Worm (Caenorhabditis elegans) whole organism, L1 larva: Measurements from ENCODE around the gene F13A2.5.

Source experiments
- C04F5.9 ChIP-seq: sonication (generic microtip); optimal IDR thresholded peaks from 2 replicates; lab custom pipeline; 2016; ENCODE audit warnings: missing genetic modification characterization, missing compliant biosample characterization
- C16A3.4 ChIP-seq: fragments of 150-350 bp; optimal IDR thresholded peaks from 2 replicates; lab custom pipeline; 2014; ENCODE audit warnings: missing biosample characterization, missing genetic modification characterization
- C34B4.2 ChIP-seq: sonication (generic microtip); optimal IDR thresholded peaks from 2 replicates; lab custom pipeline; 2017; ENCODE audit warnings: mild to moderate bottlenecking, missing genetic modification characterization, missing compliant biosample characterization
- F16B12.6 ChIP-seq: fragments of 150-350 bp; optimal IDR thresholded peaks from 2 replicates; lab custom pipeline; 2014; ENCODE audit warnings: missing biosample characterization, missing genetic modification characterization
- aha-1 ChIP-seq: fragments of 150-350 bp; optimal IDR thresholded peaks from 2 replicates; lab custom pipeline; 2014; ENCODE audit warnings: missing biosample characterization, missing genetic modification characterization
- alr-1 ChIP-seq: fragments of 200-800 bp; sonication (Bioruptor generic); optimal IDR thresholded peaks from 2 replicates; lab custom pipeline; 2018; ENCODE audit warnings: borderline replicate concordance, mild to moderate bottlenecking, missing genetic modification characterization, missing compliant biosample characterization
- aly-2 ChIP-seq: fragments of 150-350 bp; optimal IDR thresholded peaks from 2 replicates; lab custom pipeline; 2014; ENCODE audit warnings: missing biosample characterization, missing genetic modification characterization
- blmp-1 ChIP-seq: fragments of 150-350 bp; optimal IDR thresholded peaks from 2 replicates; lab custom pipeline; 2014; ENCODE audit warnings: missing biosample characterization, missing genetic modification characterization
- ceh-8 ChIP-seq: fragments of 200-800 bp; sonication (Bioruptor generic); optimal IDR thresholded peaks from 2 replicates; lab custom pipeline; 2018; ENCODE audit warnings: mild to moderate bottlenecking, missing genetic modification characterization, moderate library complexity, missing compliant biosample characterization
- ceh-90 ChIP-seq: sonication (generic microtip); optimal IDR thresholded peaks from 2 replicates; lab custom pipeline; 2016; ENCODE audit warnings: missing genetic modification characterization, missing compliant biosample characterization
- dsc-1 ChIP-seq: sonication (generic microtip); optimal IDR thresholded peaks from 2 replicates; lab custom pipeline; 2016; ENCODE audit warnings: mild to moderate bottlenecking, missing genetic modification characterization, missing compliant biosample characterization
- efl-1 ChIP-seq, 4 experiments: fragments of 150-350 bp; optimal IDR thresholded peaks in 3 of 4; peaks in 1 of 4; 1 replicate in 1 of 4; 2 replicates in 3 of 4; lab custom pipeline; 2014; ENCODE audit warnings: missing biosample characterization in 2 of 4, missing genetic modification characterization in 2 of 4, missing genetic modification reagents in 2 of 4
- efl-3 ChIP-seq: fragments of 200-800 bp; sonication (Bioruptor generic); optimal IDR thresholded peaks from 2 replicates; lab custom pipeline; 2018; ENCODE audit warnings: mild to moderate bottlenecking, missing genetic modification characterization, missing compliant biosample characterization
- grh-1 ChIP-seq: fragments of 200-800 bp; sonication (Bioruptor generic); IDR thresholded peaks from 2 replicates; pipeline ENCODE4 v1.3.6; 2022; ENCODE audit warnings: missing genetic modification reagents, missing genetic modification characterization, missing compliant biosample characterization
- hlh-17 ChIP-seq: fragments of 200-800 bp; sonication (Bioruptor generic); optimal IDR thresholded peaks from 2 replicates; lab custom pipeline; 2018; ENCODE audit warnings: missing genetic modification characterization, mild to moderate bottlenecking, missing compliant biosample characterization, moderate library complexity, borderline replicate concordance
- irx-1 ChIP-seq: sonication (generic microtip); optimal IDR thresholded peaks from 2 replicates; lab custom pipeline; 2016; ENCODE audit warnings: missing genetic modification characterization, missing compliant biosample characterization
- isw-1 ChIP-seq: fragments of 200-800 bp; sonication (Bioruptor generic); IDR thresholded peaks from 2 replicates; pipeline ENCODE4 v1.3.6; 2022; ENCODE audit warnings: missing genetic modification characterization, missing compliant biosample characterization
- jun-1 ChIP-seq: fragments of 150-350 bp; optimal IDR thresholded peaks from 2 replicates; lab custom pipeline; 2014; ENCODE audit warnings: missing biosample characterization, missing genetic modification reagents, missing genetic modification characterization
- lin-14 ChIP-seq: fragments of 200-800 bp; sonication (Bioruptor generic); optimal IDR thresholded peaks from 2 replicates; lab custom pipeline; 2018; ENCODE audit warnings: mild to moderate bottlenecking, missing genetic modification characterization, moderate library complexity, missing compliant biosample characterization
- lin-15B ChIP-seq: fragments of 150-350 bp; sonication (generic microtip); optimal IDR thresholded peaks from 3 replicates; lab custom pipeline; 2014; ENCODE audit warnings: missing biosample characterization, missing genetic modification characterization
- lin-35 ChIP-seq, 2 experiments: fragments of 150-350 bp; optimal IDR thresholded peaks; 2 replicates each; lab custom pipeline; 2014; ENCODE audit warnings: missing biosample characterization in 2 of 2, missing genetic modification characterization in 2 of 2, missing genetic modification reagents in 2 of 2
- lin-39 ChIP-seq: fragments of 150-350 bp; optimal IDR thresholded peaks from 2 replicates; lab custom pipeline; 2014; ENCODE audit warnings: missing biosample characterization, missing genetic modification reagents, missing genetic modification characterization
- nhr-11 ChIP-seq: fragments of 150-350 bp; optimal IDR thresholded peaks from 2 replicates; lab custom pipeline; 2014; ENCODE audit warnings: missing biosample characterization, missing genetic modification characterization
- nhr-12 ChIP-seq: sonication (generic microtip); optimal IDR thresholded peaks from 2 replicates; lab custom pipeline; 2017; ENCODE audit warnings: missing biosample characterization, missing genetic modification characterization
- nhr-20 ChIP-seq: sonication (generic microtip); optimal IDR thresholded peaks from 2 replicates; lab custom pipeline; 2016; ENCODE audit warnings: mild to moderate bottlenecking, missing genetic modification characterization, missing compliant biosample characterization
- nhr-47 ChIP-seq: sonication (generic microtip); optimal IDR thresholded peaks from 2 replicates; lab custom pipeline; 2016; ENCODE audit warnings: mild to moderate bottlenecking, missing genetic modification characterization, moderate library complexity, missing compliant biosample characterization
- nhr-71 ChIP-seq: sonication (generic microtip); optimal IDR thresholded peaks from 2 replicates; lab custom pipeline; 2016; ENCODE audit warnings: mild to moderate bottlenecking, missing genetic modification characterization, moderate library complexity, missing compliant biosample characterization
- nhr-90 ChIP-seq: sonication (generic microtip); optimal IDR thresholded peaks from 2 replicates; lab custom pipeline; 2016; ENCODE audit warnings: mild to moderate bottlenecking, missing genetic modification characterization, missing compliant biosample characterization; ENCODE audit not compliant: poor library complexity
- pag-3 ChIP-seq: sonication (generic microtip); optimal IDR thresholded peaks from 2 replicates; lab custom pipeline; 2017; ENCODE audit warnings: missing genetic modification characterization, mild to moderate bottlenecking, missing compliant biosample characterization, antibody characterized with exemption, borderline replicate concordance; ENCODE audit not compliant: insufficient read depth
- pqm-1 ChIP-seq: sonication (generic microtip); optimal IDR thresholded peaks from 3 replicates; lab custom pipeline; 2017; ENCODE audit warnings: missing biosample characterization, missing genetic modification characterization
- skn-1 ChIP-seq: fragments of 150-350 bp; optimal IDR thresholded peaks from 2 replicates; lab custom pipeline; 2014; ENCODE audit warnings: missing biosample characterization, missing genetic modification characterization
- snu-23 ChIP-seq: sonication (generic microtip); optimal IDR thresholded peaks from 2 replicates; lab custom pipeline; 2016; ENCODE audit warnings: missing genetic modification characterization, missing compliant biosample characterization
- sup-37 ChIP-seq: fragments of 200-800 bp; sonication (Bioruptor generic); optimal IDR thresholded peaks from 2 replicates; lab custom pipeline; 2018; ENCODE audit warnings: mild to moderate bottlenecking, missing genetic modification characterization, missing compliant biosample characterization
- swsn-7 ChIP-seq: sonication (generic microtip); optimal IDR thresholded peaks from 2 replicates; lab custom pipeline; 2016; ENCODE audit warnings: missing genetic modification characterization, missing compliant biosample characterization
- unc-130 ChIP-seq: fragments of 150-350 bp; optimal IDR thresholded peaks from 2 replicates; lab custom pipeline; 2017; ENCODE audit warnings: missing biosample characterization, missing genetic modification characterization, inconsistent platforms
- unc-30 ChIP-seq: sonication (generic microtip); optimal IDR thresholded peaks from 2 replicates; lab custom pipeline; 2017; ENCODE audit warnings: missing biosample characterization, missing genetic modification characterization
- unc-86 ChIP-seq: sonication (generic microtip); optimal IDR thresholded peaks from 2 replicates; lab custom pipeline; 2016; ENCODE audit warnings: missing genetic modification characterization, missing compliant biosample characterization
- vab-15 ChIP-seq: sonication (generic microtip); optimal IDR thresholded peaks from 2 replicates; lab custom pipeline; 2017; ENCODE audit warnings: missing genotype, mild to moderate bottlenecking, missing genetic modification characterization, missing compliant biosample characterization
- xbp-1 ChIP-seq: sonication (generic microtip); optimal IDR thresholded peaks from 2 replicates; lab custom pipeline; 2016; ENCODE audit warnings: missing genetic modification characterization, missing compliant biosample characterization
- zip-4 ChIP-seq: fragments of 200-800 bp; sonication (Bioruptor generic); optimal IDR thresholded peaks from 2 replicates; lab custom pipeline; 2018; ENCODE audit warnings: mild to moderate bottlenecking, missing genetic modification characterization, moderate library complexity, missing compliant biosample characterization
- ztf-11 ChIP-seq, 2 experiments: sonication (generic microtip); optimal IDR thresholded peaks; 2 replicates each; lab custom pipeline; 2016 to 2017; ENCODE audit warnings: missing genetic modification characterization in 2 of 2, missing biosample characterization in 1 of 2, missing compliant biosample characterization in 1 of 2

F13A2.5 gene

ce11 chrV:4375807-4376564 lies 25.8 kb downstream of the F13A2.5 start, which contains the start of gene F32D1.7:
Gene F32D1.7, minus strand, starts transcription at chrV:4376173.
- no peak for TF ChIP-seq C34B4.2 (tag; lab: Kevin White, UChicago)
- TF ChIP-seq nhr-90 (tag; lab: Kevin White, UChicago) = no peak
- TF ChIP-seq ceh-90 (tag; lab: Kevin White, UChicago) = no peak
- TF ChIP-seq swsn-7 = no peak
- no peak for TF ChIP-seq pag-3
- no peak for TF ChIP-seq nhr-47
- no peak for TF ChIP-seq lin-35 (GFP tag; optimal IDR thresholded peaks at IDR 0.05; lab: Kevin White, UChicago)
- TF ChIP-seq nhr-20 (tag; lab: Kevin White, UChicago) = no peak
- TF ChIP-seq pqm-1 = no peak
- TF ChIP-seq lin-14 (GFP tag; lab: Kevin White, UChicago) = no peak
- TF ChIP-seq efl-1 (optimal IDR thresholded peaks at IDR 0.05; lab: Kevin White, UChicago) = no peak
- no peak for TF ChIP-seq efl-1 (GFP tag; optimal IDR thresholded peaks at IDR 0.05 in 1 of 2; lab: Kevin White, UChicago)
- no peak for TF ChIP-seq unc-86 (tag; lab: Kevin White, UChicago)
- no peak for TF ChIP-seq blmp-1

- TF ChIP-seq sup-37 (GFP tag; lab: Kevin White, UChicago) (no peak), skn-1 (no peak), nhr-20 (tag; lab: Kevin White, UChicago) (no peak), nhr-71 (tag; lab: Kevin White, UChicago) (no peak), irx-1 (no peak)
Observed at ce11 chrV:4374625-4375024, 27.1 kb downstream of the F13A2.5 start, which contains the start of gene neg-1. Gene neg-1, minus strand, starts transcription at chrV:4374874.

- no peak for TF ChIP-seq vab-15 (tag; lab: Kevin White, UChicago)
- TF ChIP-seq C04F5.9 (tag; lab: Kevin White, UChicago) = no peak
- no peak for TF ChIP-seq pqm-1
Observed at ce11 chrV:4373656-4374055, 28.1 kb downstream of the F13A2.5 start.

- TF ChIP-seq efl-1 (optimal IDR thresholded peaks at IDR 0.05; lab: Kevin White, UChicago) (no peak), efl-1 (GFP tag; optimal IDR thresholded peaks at IDR 0.05 in 1 of 2; lab: Kevin White, UChicago) (peak in 1 of 2 experiments; percentile 89), ceh-8 (GFP tag; lab: Kevin White, UChicago) (no peak)
Observed at ce11 chrV:4372986-4373385, 28.8 kb downstream of the F13A2.5 start.

ce11 chrV:4371309-4371933 lies 30.3 kb downstream of the F13A2.5 start, which contains the start of the genes gmpr-1 and fipp-1:
Gene gmpr-1, minus strand, starts transcription at chrV:4371383.
Gene fipp-1, plus strand, starts transcription at chrV:4371807.
- TF ChIP-seq hlh-17 (GFP tag; lab: Kevin White, UChicago) (no peak), efl-3 (GFP tag; lab: Kevin White, UChicago) (no peak), nhr-11 (tag; lab: Kevin White, UChicago) (no peak), dsc-1 (peak; percentile 57), nhr-71 (tag; lab: Kevin White, UChicago) (peak; percentile 81), lin-39 (tag; lab: Kevin White, UChicago) (peak; percentile 69), aly-2 (tag; lab: Kevin White, UChicago) (no peak), ztf-11 (tag; optimal IDR thresholded peaks at IDR 0.05; lab: Kevin White, UChicago) (no peak), lin-14 (GFP tag; lab: Kevin White, UChicago) (no peak), lin-15B (tag; lab: Kevin White, UChicago) (peak; percentile 57), nhr-90 (tag; lab: Kevin White, UChicago) (peak; percentile 78), C16A3.4 (tag; lab: Kevin White, UChicago) (peak; percentile 55), alr-1 (tag; lab: Kevin White, UChicago) (no peak), snu-23 (GFP tag; lab: Kevin White, UChicago) (peak; percentile 86), pqm-1 (no peak), xbp-1 (tag; lab: Kevin White, UChicago) (peak; percentile 73), grh-1 (GFP tag; lab: Robert Waterston, UW) (peak; percentile 67), jun-1 (tag; lab: Kevin White, UChicago) (peak; percentile 33), isw-1 (GFP tag; lab: Robert Waterston, UW) (peak; percentile 52), unc-30 (tag; lab: Kevin White, UChicago) (no peak), zip-4 (peak; percentile 21), aha-1 (tag; lab: Kevin White, UChicago) (no peak), F16B12.6 (tag; lab: Kevin White, UChicago) (peak; percentile 31), skn-1 (peak; percentile 54), unc-130 (tag; lab: Kevin White, UChicago) (no peak), nhr-12 (tag; lab: Kevin White, UChicago) (no peak)
